Worm (Caenorhabditis elegans) whole organism, L1 larva: ENCODE measurements around the gene str-60.

Experiments used
- ces-1 ChIP-seq: fragments of 150-350 bp; optimal IDR thresholded peaks from 2 replicates; lab custom pipeline; 2014; ENCODE audit warnings: missing biosample characterization, missing genetic modification reagents, missing genetic modification characterization
- hlh-4 ChIP-seq: sonication (generic microtip); optimal IDR thresholded peaks from 2 replicates; lab custom pipeline; 2016; ENCODE audit warnings: mild to moderate bottlenecking, missing genetic modification characterization, missing compliant biosample characterization

DNA sequence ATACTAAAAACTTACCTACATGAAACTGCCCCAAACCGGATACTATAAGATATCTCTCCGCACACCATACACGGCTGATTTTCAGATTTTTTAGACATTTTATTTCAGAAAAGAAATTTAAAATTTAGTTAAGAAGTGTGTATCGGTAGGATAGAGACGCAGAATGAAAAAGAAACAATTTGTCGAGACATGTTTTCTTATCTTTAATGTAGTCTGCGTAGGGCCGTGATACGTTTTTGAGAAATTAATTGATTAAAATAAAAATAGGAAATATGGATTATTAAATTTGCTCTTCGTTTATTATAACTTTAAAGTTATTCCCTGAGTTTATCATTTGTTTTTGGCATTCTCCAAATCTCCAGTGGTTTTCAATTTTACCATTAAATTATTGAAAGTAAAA, 26.5 kb downstream of the str-60 start, which contains the start of gene nhr-108:
- TF ChIP-seq ces-1 (GFP tag; lab: Kevin White, UChicago) (no peak), hlh-4 (no peak)
